Worm (Caenorhabditis elegans) whole organism, L4 larva: ENCODE measurements around the gene snb-1.
A peak's percentile ranks its signal among the peaks of the same experiment; 100 is the strongest.

Experiments
- aly-2 ChIP-seq: sonication (generic microtip); optimal IDR thresholded peaks from 2 replicates; lab custom pipeline; 2018; ENCODE audit warnings: missing biosample characterization, missing genetic modification characterization
- hlh-30 ChIP-seq: sonication (generic microtip); optimal IDR thresholded peaks from 2 replicates; lab custom pipeline; 2017; ENCODE audit warnings: antibody characterized with exemption, mild to moderate bottlenecking, missing genetic modification characterization, missing compliant biosample characterization; ENCODE audit not compliant: insufficient read depth
- mdl-1 ChIP-seq, 2 experiments: fragments of 150-350 bp in 1 of 2; sonication (generic microtip) in 1 of 2; optimal IDR thresholded peaks; 2 replicates each; lab custom pipeline; 2014 to 2017; ENCODE audit warnings: missing biosample characterization in 2 of 2, missing genetic modification characterization in 2 of 2
- nhr-10 ChIP-seq: fragments of 150-350 bp; optimal IDR thresholded peaks from 2 replicates; lab custom pipeline; 2014; ENCODE audit warnings: missing biosample characterization, missing genetic modification characterization
- nhr-28 ChIP-seq: fragments of 150-350 bp; optimal IDR thresholded peaks from 2 replicates; lab custom pipeline; 2014; ENCODE audit warnings: missing biosample characterization, missing genetic modification characterization
- nhr-76 ChIP-seq: fragments of 150-350 bp; optimal IDR thresholded peaks from 2 replicates; lab custom pipeline; 2014; ENCODE audit warnings: missing biosample characterization, missing genetic modification characterization
- pha-4 ChIP-seq, 2 experiments: fragments of 150-350 bp in 1 of 2; fragments of 200-800 bp in 1 of 2; sonication (Bioruptor generic) in 1 of 2; IDR thresholded peaks in 1 of 2; optimal IDR thresholded peaks in 1 of 2; 2 replicates each; pipeline versions ENCODE4 v1.3.6 to Lab custom; 2014 to 2022; ENCODE audit warnings: missing genetic modification characterization in 2 of 2, missing genetic modification reagents in 2 of 2, missing biosample characterization in 1 of 2, missing compliant biosample characterization in 1 of 2
- saeg-2 ChIP-seq: fragments of 200-800 bp; sonication (Bioruptor generic); IDR thresholded peaks from 2 replicates; pipeline ENCODE4 v1.3.6; 2022; ENCODE audit warnings: missing genetic modification reagents, missing genetic modification characterization, missing compliant biosample characterization
- set-16 ChIP-seq: fragments of 200-800 bp; sonication (Bioruptor generic); IDR thresholded peaks from 2 replicates; pipeline ENCODE4 v1.3.6; 2022; ENCODE audit warnings: missing genetic modification reagents, missing genetic modification characterization, missing compliant biosample characterization
- unc-130 ChIP-seq: sonication (generic microtip); optimal IDR thresholded peaks from 2 replicates; lab custom pipeline; 2016; ENCODE audit warnings: missing genetic modification reagents, missing genetic modification characterization, missing compliant biosample characterization
- zfp-2 ChIP-seq: sonication (generic microtip); optimal IDR thresholded peaks from 2 replicates; lab custom pipeline; 2016; ENCODE audit warnings: mild to moderate bottlenecking, missing genetic modification characterization, missing compliant biosample characterization

- TF ChIP-seq hlh-30: peak; percentile 85
- TF ChIP-seq mdl-1 (tag; optimal IDR thresholded peaks at IDR 0.05; lab: Kevin White, UChicago): peak in 1 of 2 experiments; percentile 83
- no peak for TF ChIP-seq unc-130 (GFP tag; lab: Kevin White, UChicago)
- no peak for TF ChIP-seq aly-2 (tag; lab: Kevin White, UChicago)
- no peak for TF ChIP-seq pha-4 (GFP tag; IDR thresholded peaks at IDR 0.05; lab: Robert Waterston, UW)
- TF ChIP-seq pha-4 (tag; optimal IDR thresholded peaks at IDR 0.05; lab: Kevin White, UChicago): no peak
- TF ChIP-seq nhr-10 (tag; lab: Kevin White, UChicago): no peak
- no peak for TF ChIP-seq nhr-76 (tag; lab: Kevin White, UChicago)
- TF ChIP-seq set-16 (GFP tag; lab: Robert Waterston, UW): peak; percentile 64
- no peak for TF ChIP-seq nhr-28 (tag; lab: Kevin White, UChicago)
- no peak for TF ChIP-seq zfp-2
- no peak for TF ChIP-seq saeg-2 (GFP tag; lab: Robert Waterston, UW)
Measured at ce11 chrV:6658765-6659164, 2.5 kb upstream of the snb-1 start.
